Fruit fly (Drosophila melanogaster): ENCODE results near the gene CG14621.

The CG14621 gene

DNA sequence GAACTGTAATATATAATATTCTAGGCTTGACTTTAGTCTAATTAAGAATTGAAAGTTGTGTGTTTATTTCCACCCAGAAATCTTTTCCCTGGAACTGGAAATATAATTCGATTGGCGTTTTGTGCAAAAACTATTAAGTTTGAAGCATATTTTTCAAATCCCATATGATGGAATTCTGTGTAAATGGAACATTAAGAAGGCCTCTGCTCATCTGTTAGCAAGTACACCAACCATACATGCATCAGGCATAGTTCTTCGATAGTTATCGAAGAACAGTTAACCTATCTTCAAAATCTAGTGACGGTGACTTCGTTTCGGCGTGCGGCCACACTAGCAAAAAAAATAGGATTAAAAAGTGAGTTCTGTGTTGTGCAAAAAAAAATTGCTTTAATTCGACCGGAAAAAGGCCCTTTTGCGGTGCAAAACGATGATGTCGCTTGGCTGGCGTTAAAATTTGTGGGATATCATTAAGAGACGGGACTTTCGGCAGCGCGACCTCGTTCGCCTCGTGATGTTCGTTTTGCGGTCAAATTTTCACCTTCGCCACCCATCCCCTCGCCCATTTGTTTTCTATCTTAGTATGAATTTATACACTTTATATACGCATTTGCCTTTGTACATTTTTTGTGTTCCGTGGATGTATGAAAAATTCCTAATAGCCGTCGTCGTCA lies 11.6 kb downstream of the CG14621 start, which contains the start of gene Usp2 (continued):
- peak; percentile 64 for TF ChIP-seq HmgD (GFP tag; optimal IDR thresholded peaks at IDR 0.05)
- TF ChIP-seq CG7271 (tag; optimal IDR thresholded peaks at IDR 0.05), result no peak
- TF ChIP-seq CG33557 (GFP tag; optimal IDR thresholded peaks at IDR 0.05), result no peak
- peak; percentile 88 for TF ChIP-seq gfzf (GFP tag; optimal IDR thresholded peaks at IDR 0.05)
- no peak for TF ChIP-seq corto (GFP tag; optimal IDR thresholded peaks at IDR 0.05)
- TF ChIP-seq her (GFP tag; optimal IDR thresholded peaks at IDR 0.05), result no peak
- no peak for TF ChIP-seq odd (GFP tag; optimal IDR thresholded peaks at IDR 0.05)
- no peak for TF ChIP-seq Eip74EF (GFP tag; optimal IDR thresholded peaks at IDR 0.05)
- TF ChIP-seq Antp (GFP tag; optimal IDR thresholded peaks at IDR 0.05), result peak; percentile 14
- TF ChIP-seq hkb (optimal IDR thresholded peaks at IDR 0.05), result no peak
- no peak for TF ChIP-seq hkb (GFP tag; IDR thresholded peaks at IDR 0.05)
- peak; percentile 89 for TF ChIP-seq CG2116 (GFP tag; optimal IDR thresholded peaks at IDR 0.05)
- peak; percentile 45 for TF ChIP-seq CG13287 (GFP tag; IDR thresholded peaks at IDR 0.05; ENCODE audit: partially characterized antibody)
- TF ChIP-seq unpg (GFP tag; optimal IDR thresholded peaks at IDR 0.05), result no peak
- no peak for TF ChIP-seq CG34224 (GFP tag; IDR thresholded peaks at IDR 0.05; ENCODE audit: partially characterized antibody)
- no peak for TF ChIP-seq ab (GFP tag; optimal IDR thresholded peaks at IDR 0.05)
- TF ChIP-seq CG3407 (GFP tag; optimal IDR thresholded peaks at IDR 0.05), result no peak
- TF ChIP-seq stwl (tag; optimal IDR thresholded peaks at IDR 0.05), result peak; percentile 39
- no peak for TF ChIP-seq oc (tag; optimal IDR thresholded peaks at IDR 0.05)
- no peak for TF ChIP-seq yki (optimal IDR thresholded peaks at IDR 0.05)
- no peak for TF ChIP-seq CG6683 (GFP tag; optimal IDR thresholded peaks at IDR 0.05)
- TF ChIP-seq peb (GFP tag; IDR thresholded peaks at IDR 0.05), result no peak
- peak; percentile 51 for TF ChIP-seq trem (tag; optimal IDR thresholded peaks at IDR 0.05)
- peak; percentile 25; the same call in 1 of the 4 replicates for TF ChIP-seq Dll (GFP tag; IDR thresholded peaks at IDR 0.05; ENCODE audit: partially characterized antibody)
- no peak for TF ChIP-seq CG3281 (GFP tag; optimal IDR thresholded peaks at IDR 0.05)
- no peak for TF ChIP-seq CG14965 (GFP tag; optimal IDR thresholded peaks at IDR 0.05; ENCODE audit: borderline replicate concordance)
- TF ChIP-seq CG6854 (GFP tag; optimal IDR thresholded peaks at IDR 0.05), result no peak
- TF ChIP-seq ssp (GFP tag; IDR thresholded peaks at IDR 0.05), result peak; percentile 96
- no peak for TF ChIP-seq CG3838 (GFP tag; optimal IDR thresholded peaks at IDR 0.05)
- no peak for TF ChIP-seq CG34376 (GFP tag; optimal IDR thresholded peaks at IDR 0.05)
- peak; percentile 11 for TF ChIP-seq gro (GFP tag; optimal IDR thresholded peaks at IDR 0.05)
- TF ChIP-seq zen (tag; optimal IDR thresholded peaks at IDR 0.05), result peak; percentile 17
- peak; percentile 7 for TF ChIP-seq CG9817 (tag; optimal IDR thresholded peaks at IDR 0.05)
- peak; percentile 5 for TF ChIP-seq zfh2 (GFP tag; optimal IDR thresholded peaks at IDR 0.05)
- no peak for TF ChIP-seq zfh1 (GFP tag; IDR thresholded peaks at IDR 0.05)
- no peak for TF ChIP-seq z (GFP tag; IDR thresholded peaks at IDR 0.05)
- TF ChIP-seq Doc3 (GFP tag; IDR thresholded peaks at IDR 0.05; ENCODE audit: partially characterized antibody), result 0 out of 3 replicates have a peak, but pooled peaks have one; percentile 11
- TF ChIP-seq Pdp1 (GFP tag; optimal IDR thresholded peaks at IDR 0.05), result no peak
- TF ChIP-seq CG4707 (GFP tag; optimal IDR thresholded peaks at IDR 0.05), result no peak
- TF ChIP-seq YL-1 (GFP tag; optimal IDR thresholded peaks at IDR 0.05), result no peak
- TF ChIP-seq CG13894 (tag; optimal IDR thresholded peaks at IDR 0.05), result no peak
- peak; percentile 78 for TF ChIP-seq sens (GFP tag)
- no peak for TF ChIP-seq pros (GFP tag; optimal IDR thresholded peaks at IDR 0.05)
- 0 out of 4 replicates have a peak, but pooled peaks have one; percentile 46 for TF ChIP-seq chinmo (GFP tag; IDR thresholded peaks at IDR 0.05; ENCODE audit: partially characterized antibody)
- TF ChIP-seq Opbp (GFP tag; IDR thresholded peaks at IDR 0.05; ENCODE audit: partially characterized antibody), result peak; percentile 72
- TF ChIP-seq Usf (GFP tag; optimal IDR thresholded peaks at IDR 0.05), result no peak
- no peak for TF ChIP-seq exex (tag; optimal IDR thresholded peaks at IDR 0.05)
- TF ChIP-seq Med (GFP tag), result peak; percentile 72
- no peak for TF ChIP-seq Oaz (GFP tag; IDR thresholded peaks at IDR 0.05)
